Worm (Caenorhabditis elegans) whole organism, L2 larva: ENCODE results near the gene rom-2.

Experiments
- C34F6.9 ChIP-seq: fragments of 150-350 bp; optimal IDR thresholded peaks from 2 replicates; lab custom pipeline; 2014; ENCODE audit warnings: missing biosample characterization, missing genetic modification characterization
- F13H6.1 ChIP-seq: sonication (generic microtip); optimal IDR thresholded peaks from 2 replicates; lab custom pipeline; 2016; ENCODE audit warnings: missing genetic modification characterization, missing compliant biosample characterization
- R02D3.7 ChIP-seq: fragments of 150-350 bp; optimal IDR thresholded peaks from 2 replicates; lab custom pipeline; 2014; ENCODE audit warnings: missing biosample characterization, missing genetic modification characterization
- ZK546.5 ChIP-seq: sonication (generic microtip); optimal IDR thresholded peaks from 2 replicates; lab custom pipeline; 2017; ENCODE audit warnings: missing biosample characterization, missing genetic modification characterization
- alr-1 ChIP-seq: fragments of 150-350 bp; optimal IDR thresholded peaks from 2 replicates; lab custom pipeline; 2014; ENCODE audit warnings: missing biosample characterization, missing genetic modification characterization
- blmp-1 ChIP-seq: sonication (generic microtip); optimal IDR thresholded peaks from 2 replicates; lab custom pipeline; 2017; ENCODE audit warnings: missing genetic modification characterization, mild to moderate bottlenecking, missing compliant biosample characterization, antibody characterized with exemption, moderate library complexity; ENCODE audit not compliant: insufficient read depth
- ceh-82 ChIP-seq: fragments of 150-350 bp; optimal IDR thresholded peaks from 2 replicates; lab custom pipeline; 2014; ENCODE audit warnings: missing biosample characterization, missing genetic modification characterization
- crh-2 ChIP-seq: sonication (generic microtip); optimal IDR thresholded peaks from 2 replicates; lab custom pipeline; 2017; ENCODE audit warnings: missing biosample characterization, missing genetic modification characterization
- egl-27 ChIP-seq: sonication (generic microtip); optimal IDR thresholded peaks from 3 replicates; lab custom pipeline; 2017; ENCODE audit warnings: missing biosample characterization, missing genetic modification reagents, missing genetic modification characterization
- elt-1 ChIP-seq: fragments of 150-350 bp; optimal IDR thresholded peaks from 2 replicates; lab custom pipeline; 2014; ENCODE audit warnings: missing biosample characterization, missing genetic modification characterization
- fos-1 ChIP-seq: fragments of 150-350 bp; optimal IDR thresholded peaks from 2 replicates; lab custom pipeline; 2014; ENCODE audit warnings: missing biosample characterization, missing genetic modification characterization
- lin-13 ChIP-seq: fragments of 150-350 bp; optimal IDR thresholded peaks from 2 replicates; lab custom pipeline; 2014; ENCODE audit warnings: missing biosample characterization, missing genetic modification reagents, missing genetic modification characterization
- lin-39 ChIP-seq: fragments of 150-350 bp; optimal IDR thresholded peaks from 2 replicates; lab custom pipeline; 2014; ENCODE audit warnings: missing biosample characterization, missing genetic modification reagents, missing genetic modification characterization
- lsy-2 ChIP-seq, 2 experiments: fragments of 150-350 bp in 1 of 2; sonication (generic microtip) in 1 of 2; optimal IDR thresholded peaks; 2 replicates each; lab custom pipeline; 2014 to 2017; ENCODE audit warnings: missing biosample characterization in 2 of 2, missing genetic modification characterization in 2 of 2
- nhr-10 ChIP-seq: sonication (generic microtip); optimal IDR thresholded peaks from 2 replicates; lab custom pipeline; 2017; ENCODE audit warnings: missing biosample characterization, missing genetic modification characterization
- nhr-11 ChIP-seq: fragments of 150-350 bp; optimal IDR thresholded peaks from 2 replicates; lab custom pipeline; 2014; ENCODE audit warnings: missing biosample characterization, missing genetic modification characterization
- nhr-129 ChIP-seq: fragments of 150-350 bp; optimal IDR thresholded peaks from 2 replicates; lab custom pipeline; 2014; ENCODE audit warnings: missing biosample characterization, missing genetic modification characterization
- nhr-21 ChIP-seq: fragments of 150-350 bp; optimal IDR thresholded peaks from 2 replicates; lab custom pipeline; 2014; ENCODE audit warnings: missing biosample characterization, missing genetic modification characterization
- nhr-237 ChIP-seq: fragments of 150-350 bp; optimal IDR thresholded peaks from 2 replicates; lab custom pipeline; 2014; ENCODE audit warnings: missing biosample characterization, missing genetic modification characterization
- nhr-77 ChIP-seq: fragments of 150-350 bp; optimal IDR thresholded peaks from 2 replicates; lab custom pipeline; 2014; ENCODE audit warnings: missing biosample characterization, missing genetic modification characterization
- sem-4 ChIP-seq: fragments of 150-350 bp; optimal IDR thresholded peaks from 2 replicates; lab custom pipeline; 2014; ENCODE audit warnings: missing biosample characterization, missing genetic modification reagents, missing genetic modification characterization
- skn-1 ChIP-seq: sonication (generic microtip); optimal IDR thresholded peaks from 2 replicates; lab custom pipeline; 2017; ENCODE audit warnings: missing biosample characterization, missing genetic modification characterization
- sma-9 ChIP-seq, 2 experiments: fragments of 150-350 bp in 1 of 2; sonication (generic microtip) in 1 of 2; optimal IDR thresholded peaks; 2 replicates each; lab custom pipeline; 2014 to 2016; ENCODE audit warnings: missing genetic modification characterization in 2 of 2, mild to moderate bottlenecking in 1 of 2, missing biosample characterization in 1 of 2, missing compliant biosample characterization in 1 of 2, missing genetic modification reagents in 1 of 2, moderate library complexity in 1 of 2
- snpc-4 ChIP-seq: fragments of 150-350 bp; optimal IDR thresholded peaks from 2 replicates; lab custom pipeline; 2014; ENCODE audit warnings: missing biosample characterization, missing genetic modification characterization
- unc-55 ChIP-seq: fragments of 150-350 bp; sonication (generic microtip); optimal IDR thresholded peaks from 3 replicates; lab custom pipeline; 2014; ENCODE audit warnings: missing biosample characterization, missing genetic modification reagents, missing genetic modification characterization
- ztf-11 ChIP-seq: sonication (generic microtip); optimal IDR thresholded peaks from 2 replicates; lab custom pipeline; 2017; ENCODE audit warnings: missing biosample characterization, missing genetic modification characterization

Gene rom-2

DNA sequence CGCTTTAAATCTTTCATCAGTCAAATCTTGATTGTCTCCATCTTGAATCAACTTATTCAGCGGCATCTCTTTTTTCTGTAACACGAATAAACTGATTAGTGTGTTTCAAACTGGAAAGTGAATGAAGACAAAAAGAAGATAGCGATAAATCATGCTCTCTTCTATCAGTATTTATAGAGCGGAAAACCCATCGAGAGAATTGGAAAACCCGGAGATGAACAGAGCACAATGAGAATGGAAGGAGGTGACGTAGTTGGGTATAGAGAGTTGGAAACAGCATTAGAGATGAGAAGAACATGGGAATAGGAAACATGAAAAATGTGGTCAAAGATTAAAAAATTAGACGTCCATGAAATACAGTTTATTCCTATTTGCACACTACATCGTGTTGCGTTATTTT, 3.3 kb downstream of the rom-2 start, which contains the start of gene acox-1.5:
Gene acox-1.5 (minus strand): TSS at position 75 of the 400 bp plus-strand sequence.
- TF ChIP-seq snpc-4 (tag; lab: Kevin White, UChicago), result no peak
- no peak for TF ChIP-seq elt-1 (tag; lab: Kevin White, UChicago)
- no peak for TF ChIP-seq C34F6.9 (tag; lab: Kevin White, UChicago)
- no peak for TF ChIP-seq alr-1 (tag; lab: Kevin White, UChicago)
- TF ChIP-seq sma-9 (GFP tag; optimal IDR thresholded peaks at IDR 0.05; lab: Kevin White, UChicago), result peak; percentile 31
- no peak for TF ChIP-seq sma-9 (tag; optimal IDR thresholded peaks at IDR 0.05; lab: Kevin White, UChicago)
- TF ChIP-seq egl-27 (tag; lab: Kevin White, UChicago), result no peak
- peak; percentile 83 for TF ChIP-seq fos-1

- no peak for TF ChIP-seq nhr-21 (tag; lab: Kevin White, UChicago)
- no peak for TF ChIP-seq C34F6.9 (tag; lab: Kevin White, UChicago)
- no peak for TF ChIP-seq ceh-82 (tag; lab: Kevin White, UChicago)
- TF ChIP-seq sem-4 (tag; lab: Kevin White, UChicago), result no peak
- TF ChIP-seq F13H6.1 (tag; lab: Kevin White, UChicago), result no peak
- peak; percentile 84 for TF ChIP-seq fos-1
- TF ChIP-seq crh-2 (tag; lab: Kevin White, UChicago), result peak; percentile 44
- TF ChIP-seq skn-1 (tag; lab: Kevin White, UChicago), result no peak
- peak; percentile 82 for TF ChIP-seq sma-9 (GFP tag; optimal IDR thresholded peaks at IDR 0.05; lab: Kevin White, UChicago)
- no peak for TF ChIP-seq sma-9 (tag; optimal IDR thresholded peaks at IDR 0.05; lab: Kevin White, UChicago)
- no peak for TF ChIP-seq R02D3.7 (tag; lab: Kevin White, UChicago)
Observed at ce11 chrIII:9590212-9590611, 5.3 kb downstream of the rom-2 start.

ce11 chrIII:9585314-9585713, 10.1 kb downstream of the rom-2 start:
- TF ChIP-seq lsy-2 (tag; optimal IDR thresholded peaks at IDR 0.05; lab: Kevin White, UChicago) (peak; percentile 8 to 40), nhr-11 (tag; lab: Kevin White, UChicago) (no peak), sma-9 (GFP tag; optimal IDR thresholded peaks at IDR 0.05; lab: Kevin White, UChicago) (peak; percentile 28), sma-9 (tag; optimal IDR thresholded peaks at IDR 0.05; lab: Kevin White, UChicago) (no peak), fos-1 (no peak), sem-4 (tag; lab: Kevin White, UChicago) (peak; percentile 7), ztf-11 (tag; lab: Kevin White, UChicago) (no peak), nhr-129 (tag; lab: Kevin White, UChicago) (no peak), lin-39 (tag; lab: Kevin White, UChicago) (no peak)

DNA sequence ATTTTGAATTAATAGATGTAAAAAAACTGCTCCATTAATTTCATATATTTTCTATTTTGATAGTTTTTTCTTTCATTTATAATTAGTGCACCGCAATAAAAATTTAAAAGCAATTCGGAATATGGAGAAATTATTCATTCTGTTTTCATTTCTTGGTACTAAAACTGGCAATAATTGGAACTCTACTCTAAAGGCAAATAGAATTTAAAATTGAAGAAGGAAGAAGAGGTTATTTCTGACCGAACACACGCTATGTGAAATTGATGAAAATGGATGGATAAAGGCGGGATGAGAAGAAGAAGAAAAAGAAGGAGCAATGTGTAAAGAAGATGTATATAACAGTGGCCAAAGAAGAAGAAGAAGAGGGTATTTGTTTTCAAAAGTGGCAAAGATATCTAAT, 12.2 kb downstream of the rom-2 start:
- no peak for TF ChIP-seq nhr-237 (tag; lab: Kevin White, UChicago)
- no peak for TF ChIP-seq ZK546.5 (tag; lab: Kevin White, UChicago)
- peak; percentile 42 for TF ChIP-seq C34F6.9 (tag; lab: Kevin White, UChicago)
- TF ChIP-seq blmp-1 (tag; lab: Kevin White, UChicago), result no peak

- no peak for TF ChIP-seq lin-39 (tag; lab: Kevin White, UChicago)
- TF ChIP-seq fos-1, result peak; percentile 5
- TF ChIP-seq nhr-10 (tag; lab: Kevin White, UChicago), result no peak
- TF ChIP-seq, all 48 proteins: peak for 1
Observed at ce11 chrIII:9582240-9582639, 13.2 kb downstream of the rom-2 start, which contains the start of gene C48B4.3. TSS of gene C48B4.3 (minus strand) at chrIII:9582388.

- TF ChIP-seq nhr-129 (tag; lab: Kevin White, UChicago), result peak; percentile 60
- no peak for TF ChIP-seq nhr-77 (tag; lab: Kevin White, UChicago)
- peak; percentile 44 for TF ChIP-seq unc-55 (GFP tag; lab: Kevin White, UChicago)
- TF ChIP-seq C34F6.9 (tag; lab: Kevin White, UChicago), result peak; percentile 75
- peak; percentile 22 for TF ChIP-seq crh-2 (tag; lab: Kevin White, UChicago)
- TF ChIP-seq lin-13, result peak; percentile 18
- peak in 1 of 2 experiments; percentile 54 for TF ChIP-seq lsy-2 (tag; optimal IDR thresholded peaks at IDR 0.05; lab: Kevin White, UChicago)
- no peak for TF ChIP-seq F13H6.1 (tag; lab: Kevin White, UChicago)
Observed at ce11 chrIII:9580039-9580891, 15.2 kb downstream of the rom-2 start, which contains the start of gene ced-7. TSS of gene ced-7 (minus strand) at chrIII:9580089.
